Fruit fly (Drosophila melanogaster): ENCODE results near the gene CG32445.

Gene CG32445

DNA sequence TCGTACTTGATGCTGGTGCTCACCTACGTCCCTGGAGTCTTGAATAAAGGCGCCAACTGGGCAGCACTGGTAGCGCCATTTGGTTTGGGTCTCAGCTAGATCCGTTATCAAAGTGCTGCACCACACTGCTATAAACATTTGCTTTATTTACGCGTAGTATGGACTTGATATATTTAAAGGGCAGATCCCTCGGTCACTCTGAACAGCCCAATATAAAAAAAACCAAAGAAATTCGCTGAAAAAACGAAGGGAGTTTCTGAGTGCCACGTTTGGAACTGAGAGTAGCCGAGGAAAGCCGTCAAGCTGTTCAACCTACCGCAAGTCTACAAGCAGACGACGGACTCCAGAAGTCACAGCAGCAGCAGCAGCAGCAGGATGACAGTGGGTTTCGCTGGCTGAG is 1.7 kb downstream of the CG32445 start, which contains the start of gene Atox1 (continued):
- peak; percentile 95 for TF ChIP-seq pita (GFP tag; optimal IDR thresholded peaks at IDR 0.05)
- TF ChIP-seq CG10209 (GFP tag; optimal IDR thresholded peaks at IDR 0.05), result peak; percentile 27
- peak; percentile 43; the same call in 1 of the 2 replicates for TF ChIP-seq CG42726 (GFP tag; IDR thresholded peaks at IDR 0.05; ENCODE audit: partially characterized antibody)
- TF ChIP-seq CG33213 (GFP tag; optimal IDR thresholded peaks at IDR 0.05), result peak; percentile 87
- TF ChIP-seq Hand (GFP tag; optimal IDR thresholded peaks at IDR 0.05), result no peak
- TF ChIP-seq ro (GFP tag; IDR thresholded peaks at IDR 0.05), result no peak
- no peak for TF ChIP-seq usp (GFP tag; optimal IDR thresholded peaks at IDR 0.05)
- peak; percentile 21 for TF ChIP-seq Jarid2 (GFP tag; optimal IDR thresholded peaks at IDR 0.05)
- no peak for TF ChIP-seq CG7556 (GFP tag; optimal IDR thresholded peaks at IDR 0.05)
- no peak for TF ChIP-seq CG8388 (GFP tag; optimal IDR thresholded peaks at IDR 0.05)
- peak; percentile 38 for TF ChIP-seq CG18619 (GFP tag; optimal IDR thresholded peaks at IDR 0.05)
- TF ChIP-seq hb (GFP tag; IDR thresholded peaks at IDR 0.05; ENCODE audit: partially characterized antibody), result no peak
- no peak for TF ChIP-seq pnt (GFP tag; optimal IDR thresholded peaks at IDR 0.05)
- peak; percentile 3 for TF ChIP-seq CG12104 (GFP tag; optimal IDR thresholded peaks at IDR 0.05)
- no peak for TF ChIP-seq tx (GFP tag; optimal IDR thresholded peaks at IDR 0.05)
- peak; percentile 88 for TF ChIP-seq HmgD (GFP tag; optimal IDR thresholded peaks at IDR 0.05)
- TF ChIP-seq lab (GFP tag; optimal IDR thresholded peaks at IDR 0.05), result peak; percentile 47
- peak; percentile 29 for TF ChIP-seq PHDP (tag; optimal IDR thresholded peaks at IDR 0.05)
- TF ChIP-seq knrl (GFP tag; IDR thresholded peaks at IDR 0.05; ENCODE audit: partially characterized antibody), result peak; percentile 48; the same call in 1 of the 3 replicates
- no peak for TF ChIP-seq nau (GFP tag; optimal IDR thresholded peaks at IDR 0.05)
- TF ChIP-seq CG17186 (GFP tag; optimal IDR thresholded peaks at IDR 0.05), result peak; percentile 61
- TF ChIP-seq Kr (GFP tag; optimal IDR thresholded peaks at IDR 0.05), result no peak
- TF ChIP-seq cas (GFP tag; IDR thresholded peaks at IDR 0.05), result peak; percentile 20; the same call in 1 of the 2 replicates
- peak; percentile 89 for TF ChIP-seq Hmr (GFP tag; optimal IDR thresholded peaks at IDR 0.05)
- TF ChIP-seq dpn (GFP tag; optimal IDR thresholded peaks at IDR 0.05), result peak; percentile 15 to 35
- TF ChIP-seq Hr51 (GFP tag; optimal IDR thresholded peaks at IDR 0.05), result peak in 1 of 2 experiments; percentile 36
- TF ChIP-seq Elba2 (GFP tag; optimal IDR thresholded peaks at IDR 0.05), result no peak

DNA sequence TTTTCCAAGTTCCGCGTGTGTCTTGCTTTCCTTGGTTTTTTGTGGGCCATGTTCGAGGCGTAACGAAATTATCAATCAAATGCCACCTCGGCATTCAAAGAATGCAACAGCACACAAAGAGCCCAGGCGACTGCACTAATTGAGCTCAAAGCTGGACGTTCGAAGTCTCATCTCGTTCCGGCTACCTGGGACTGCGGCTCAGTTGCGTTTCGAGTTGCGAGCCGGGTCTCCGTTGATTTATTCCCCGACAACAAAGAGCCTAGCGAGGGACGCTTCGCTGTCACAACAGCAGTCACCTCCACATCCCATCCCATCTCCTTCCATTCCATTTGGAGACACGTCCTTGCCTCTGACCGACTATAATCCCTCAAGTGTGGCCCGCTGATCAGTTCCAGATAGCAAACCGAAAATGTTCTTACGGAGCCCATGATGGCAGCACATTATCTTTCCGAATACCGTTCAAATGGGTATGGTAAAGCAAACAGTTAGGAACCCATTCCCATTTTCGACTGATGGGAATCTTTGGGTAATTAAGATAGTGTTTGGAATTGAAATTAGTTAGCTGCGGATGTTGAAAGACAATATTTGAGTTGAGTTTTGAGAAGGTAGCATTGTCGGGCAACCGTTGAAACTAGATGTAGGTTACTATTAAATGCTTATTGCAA is 3.9 kb downstream of the CG32445 start:
- TF ChIP-seq az2 (GFP tag; optimal IDR thresholded peaks at IDR 0.05) (no peak), sd (tag; optimal IDR thresholded peaks at IDR 0.05) (peak; percentile 34), tll (GFP tag; optimal IDR thresholded peaks at IDR 0.05) (peak in 1 of 2 experiments; percentile 23), CG8281 (tag; optimal IDR thresholded peaks at IDR 0.05) (no peak), kni (GFP tag; optimal IDR thresholded peaks at IDR 0.05) (peak; percentile 56), ab (GFP tag; optimal IDR thresholded peaks at IDR 0.05) (no peak), Dip2 (GFP tag; IDR thresholded peaks at IDR 0.05) (no peak), abd-A (tag; optimal IDR thresholded peaks at IDR 0.05) (no peak), zen (tag; optimal IDR thresholded peaks at IDR 0.05) (peak; percentile 43), CG7745 (tag; optimal IDR thresholded peaks at IDR 0.05) (peak; percentile 50), phol (tag; optimal IDR thresholded peaks at IDR 0.05) (no peak), grn (GFP tag; optimal IDR thresholded peaks at IDR 0.05) (peak; percentile 90), CG2712 (tag; optimal IDR thresholded peaks at IDR 0.05) (no peak), al (GFP tag; IDR thresholded peaks at IDR 0.05) (0 out of 2 replicates have a peak, but pooled peaks have one; percentile 8), CG34422 (GFP tag; IDR thresholded peaks at IDR 0.05) (no peak), D (optimal IDR thresholded peaks at IDR 0.05) (peak; percentile 68), D (GFP tag; optimal IDR thresholded peaks at IDR 0.05) (no peak), Kr (GFP tag; optimal IDR thresholded peaks at IDR 0.05) (peak; percentile 25), pfk (GFP tag; optimal IDR thresholded peaks at IDR 0.05) (peak; percentile 51)
